Worm (Caenorhabditis elegans): ENCODE measurements around the gene pat-3.
"Not testable (repeated sequence)": the region's sequence is repeated elsewhere in the genome, so short reads cannot be mapped to it uniquely, and the experiment has no call there.

Gene pat-3

ce11 chrIII:3897116-3897845 lies 16.7 kb downstream of the pat-3 start (continued):
- TF ChIP-seq egl-18 (GFP tag; IDR thresholded peaks at IDR 0.05) = peak; percentile 92
- TF ChIP-seq attf-6 (GFP tag; IDR thresholded peaks at IDR 0.05) = peak; percentile 94
- peak; percentile 99 for TF ChIP-seq egrh-3 (GFP tag; IDR thresholded peaks at IDR 0.05)
- TF ChIP-seq ceh-58 (GFP tag; IDR thresholded peaks at IDR 0.05) = peak; percentile 99
- TF ChIP-seq nfya-2 (GFP tag; IDR thresholded peaks at IDR 0.05) = peak; percentile 83; the same call in 1 of the 2 replicates
- peak; percentile 94 for TF ChIP-seq Y56A3A.18 (GFP tag; IDR thresholded peaks at IDR 0.05)
- TF ChIP-seq dox-1 (GFP tag; IDR thresholded peaks at IDR 0.05) = peak; percentile 98
- TF ChIP-seq F39B2.1 (GFP tag; IDR thresholded peaks at IDR 0.05) = peak; percentile 96
- TF ChIP-seq ztf-28 (GFP tag; IDR thresholded peaks at IDR 0.05) = peak; percentile 95
- TF ChIP-seq Y53F4B.3 (GFP tag; IDR thresholded peaks at IDR 0.05) = peak; percentile 95
- TF ChIP-seq cebp-1 (GFP tag; IDR thresholded peaks at IDR 0.05) = peak; percentile 42; the same call in 1 of the 2 replicates
- not testable (repeated sequence) for TF ChIP-seq cebp-1 (tag; optimal IDR thresholded peaks at IDR 0.05)
- peak; percentile 96 for TF ChIP-seq ceh-40 (GFP tag; IDR thresholded peaks at IDR 0.05)
- TF ChIP-seq cebp-2 (GFP tag; IDR thresholded peaks at IDR 0.05) = peak; percentile 90; the same call in 1 of the 2 replicates
- peak; percentile 90 for TF ChIP-seq pbrm-1 (GFP tag; IDR thresholded peaks at IDR 0.05)
- TF ChIP-seq nfyb-1 (GFP tag; IDR thresholded peaks at IDR 0.05) = peak; percentile 90
- TF ChIP-seq egl-44 (GFP tag; IDR thresholded peaks at IDR 0.05) = 0 out of 2 replicates have a peak, but pooled peaks have one; percentile 29
- peak; percentile 95 for TF ChIP-seq Y95B8A.8 (GFP tag; IDR thresholded peaks at IDR 0.05)
- TF ChIP-seq hmg-20 (GFP tag; IDR thresholded peaks at IDR 0.05) = 0 out of 2 replicates have a peak, but pooled peaks have one; percentile 5
- TF ChIP-seq ceh-100 (GFP tag; IDR thresholded peaks at IDR 0.05) = peak; percentile 72
- peak; percentile 99 for TF ChIP-seq hsf-1 (GFP tag; IDR thresholded peaks at IDR 0.05)
- TF ChIP-seq F33H1.4 (GFP tag; IDR thresholded peaks at IDR 0.05) = peak; percentile 39; the same call in 1 of the 2 replicates
- TF ChIP-seq hmg-1.2 (GFP tag; IDR thresholded peaks at IDR 0.05) = peak; percentile 40
- peak; percentile 90 for TF ChIP-seq B0019.2 (GFP tag; conservative IDR thresholded peaks at IDR 0.05)

- 0 out of 2 replicates have a peak, but pooled peaks have one; percentile 34 for TF ChIP-seq ekl-4 (GFP tag; IDR thresholded peaks at IDR 0.05)
- TF ChIP-seq hsf-1 (GFP tag; IDR thresholded peaks at IDR 0.05) = peak; percentile 95
Measured at ce11 chrIII:3895887-3896286, 18.1 kb downstream of the pat-3 start.

- TF ChIP-seq F57A8.1 (GFP tag; optimal IDR thresholded peaks at IDR 0.05) (no peak), nhr-80 (tag; optimal IDR thresholded peaks at IDR 0.05) (peak; percentile 64)
Measured at ce11 chrIII:3893992-3894391, 20.0 kb downstream of the pat-3 start.

DNA sequence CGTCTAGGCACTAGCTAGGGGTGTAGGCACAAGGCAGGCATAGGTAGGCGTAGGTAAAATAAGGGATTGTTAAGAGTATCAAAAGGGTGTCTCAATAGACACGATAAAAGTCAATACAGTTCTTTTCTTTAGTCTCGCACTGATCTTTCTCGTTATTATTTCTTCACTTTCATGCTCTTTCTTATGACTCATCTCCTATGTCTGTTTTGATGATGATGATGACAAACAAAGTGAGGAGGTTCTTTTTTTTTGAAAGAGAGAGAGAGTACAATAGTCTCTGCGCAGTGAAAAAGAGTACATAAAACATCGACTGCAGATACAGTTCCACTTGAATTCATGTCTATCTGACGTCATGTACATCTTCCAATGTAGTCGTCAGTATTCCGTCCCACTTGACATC lies 24.1 kb downstream of the pat-3 start:
- no peak for TF ChIP-seq dpff-1 (tag; optimal IDR thresholded peaks at IDR 0.05)
- TF ChIP-seq gei-17 (GFP tag; optimal IDR thresholded peaks at IDR 0.05) = no peak
- no peak for TF ChIP-seq hmg-20 (GFP tag; IDR thresholded peaks at IDR 0.05)
- TF ChIP-seq snpc-1.3 (tag; optimal IDR thresholded peaks at IDR 0.05; ENCODE audit: insufficient read depth) = no peak
- TF ChIP-seq hlh-26 (GFP tag; conservative IDR thresholded peaks at IDR 0.05) = no peak
- no peak for TF ChIP-seq T26A5.8 (tag; optimal IDR thresholded peaks at IDR 0.05)
- no peak for TF ChIP-seq tbx-9 (tag; optimal IDR thresholded peaks at IDR 0.05; ENCODE audit: borderline replicate concordance)
- no peak for TF ChIP-seq C17E4.6 (GFP tag; IDR thresholded peaks at IDR 0.05)
- no peak for TF ChIP-seq him-1 (tag; optimal IDR thresholded peaks at IDR 0.05)
- TF ChIP-seq F10E7.11 (tag; optimal IDR thresholded peaks at IDR 0.05) = no peak
- TF ChIP-seq F57C9.4 (tag; optimal IDR thresholded peaks at IDR 0.05) = no peak
- TF ChIP-seq nhr-120 (GFP tag; IDR thresholded peaks at IDR 0.05) = no peak
- TF ChIP-seq ceh-91 (GFP tag; IDR thresholded peaks at IDR 0.05) = no peak
- TF ChIP-seq madf-8 (GFP tag; conservative IDR thresholded peaks at IDR 0.05) = no peak
- no peak for TF ChIP-seq pha-4 (tag; optimal IDR thresholded peaks at IDR 0.05)
- TF ChIP-seq B0019.2 (GFP tag; conservative IDR thresholded peaks at IDR 0.05) = no peak
- TF ChIP-seq ceh-100 (GFP tag; IDR thresholded peaks at IDR 0.05) = no peak
- TF ChIP-seq F57A8.1 (GFP tag; optimal IDR thresholded peaks at IDR 0.05) = no peak

All from whole organism, young adult.